Worm (Caenorhabditis elegans) whole organism, L3 larva: ENCODE measurements around the gene K06B4.15.

Source experiments
- R02D3.7 ChIP-seq: fragments of 150-350 bp; optimal IDR thresholded peaks from 2 replicates; lab custom pipeline; 2014; ENCODE audit warnings: missing biosample characterization, missing genetic modification characterization
- ceh-82 ChIP-seq: fragments of 150-350 bp; optimal IDR thresholded peaks from 2 replicates; lab custom pipeline; 2014; ENCODE audit warnings: missing biosample characterization, missing genetic modification characterization
- daf-12 ChIP-seq: fragments of 150-350 bp; optimal IDR thresholded peaks from 2 replicates; lab custom pipeline; 2014; ENCODE audit warnings: missing biosample characterization, missing genetic modification reagents, missing genetic modification characterization
- elt-2 ChIP-seq: sonication (generic microtip); optimal IDR thresholded peaks from 2 replicates; lab custom pipeline; 2016; ENCODE audit warnings: missing genetic modification reagents, mild to moderate bottlenecking, missing genetic modification characterization, missing compliant biosample characterization
- elt-3 ChIP-seq, 3 experiments: fragments of 150-350 bp in 1 of 3; sonication (generic microtip) in 2 of 3; optimal IDR thresholded peaks; 2 replicates in 2 of 3; 4 replicates in 1 of 3; lab custom pipeline; 2014 to 2017; ENCODE audit warnings: missing biosample characterization in 3 of 3, missing genetic modification characterization in 3 of 3
- eor-1 ChIP-seq, 2 experiments: fragments of 150-350 bp; optimal IDR thresholded peaks; 2 replicates each; lab custom pipeline; 2014 to 2018; ENCODE audit warnings: missing biosample characterization in 2 of 2, missing genetic modification characterization in 2 of 2
- hmg-11 ChIP-seq: sonication (generic microtip); optimal IDR thresholded peaks from 2 replicates; lab custom pipeline; 2016; ENCODE audit warnings: missing genetic modification characterization, missing compliant biosample characterization
- lsy-12 ChIP-seq: sonication (generic microtip); optimal IDR thresholded peaks from 2 replicates; lab custom pipeline; 2016; ENCODE audit warnings: mild to moderate bottlenecking, missing genetic modification characterization, missing compliant biosample characterization
- mdl-1 ChIP-seq: fragments of 150-350 bp; optimal IDR thresholded peaks from 2 replicates; lab custom pipeline; 2014; ENCODE audit warnings: missing biosample characterization, missing genetic modification characterization
- mml-1 ChIP-seq: fragments of 150-350 bp; sonication (generic microtip); optimal IDR thresholded peaks from 3 replicates; lab custom pipeline; 2014; ENCODE audit warnings: missing biosample characterization, missing genetic modification characterization
- nfya-1 ChIP-seq: sonication (generic microtip); optimal IDR thresholded peaks from 2 replicates; lab custom pipeline; 2017; ENCODE audit warnings: missing genetic modification characterization, mild to moderate bottlenecking, missing compliant biosample characterization, antibody characterized with exemption, moderate library complexity; ENCODE audit not compliant: insufficient read depth
- nhr-11 ChIP-seq: fragments of 150-350 bp; optimal IDR thresholded peaks from 2 replicates; lab custom pipeline; 2014; ENCODE audit warnings: missing biosample characterization, missing genetic modification characterization
- nhr-12 ChIP-seq: fragments of 150-350 bp; optimal IDR thresholded peaks from 2 replicates; lab custom pipeline; 2014; ENCODE audit warnings: missing biosample characterization, missing genetic modification characterization
- nhr-23 ChIP-seq: fragments of 150-350 bp; optimal IDR thresholded peaks from 2 replicates; lab custom pipeline; 2014; ENCODE audit warnings: missing biosample characterization, missing genetic modification reagents, missing genetic modification characterization
- nhr-25 ChIP-seq: sonication (generic microtip); optimal IDR thresholded peaks from 2 replicates; lab custom pipeline; 2017; ENCODE audit warnings: missing biosample characterization, missing genetic modification characterization
- nhr-67 ChIP-seq: fragments of 150-350 bp; optimal IDR thresholded peaks from 2 replicates; lab custom pipeline; 2014; ENCODE audit warnings: missing biosample characterization, missing genetic modification characterization
- nhr-76 ChIP-seq: fragments of 150-350 bp; sonication (generic microtip); optimal IDR thresholded peaks from 5 replicates; lab custom pipeline; 2014; ENCODE audit warnings: missing biosample characterization, missing genetic modification characterization
- nhr-77 ChIP-seq: fragments of 150-350 bp; optimal IDR thresholded peaks from 2 replicates; lab custom pipeline; 2014; ENCODE audit warnings: missing biosample characterization, missing genetic modification characterization
- pqm-1 ChIP-seq: fragments of 150-350 bp; optimal IDR thresholded peaks from 2 replicates; lab custom pipeline; 2017; ENCODE audit warnings: missing biosample characterization, missing genetic modification characterization, inconsistent platforms
- sea-2 ChIP-seq: fragments of 150-350 bp; sonication (generic microtip); optimal IDR thresholded peaks from 4 replicates; lab custom pipeline; 2014; ENCODE audit warnings: missing biosample characterization, missing genetic modification reagents, missing genetic modification characterization
- skn-1 ChIP-seq: fragments of 150-350 bp; optimal IDR thresholded peaks from 2 replicates; lab custom pipeline; 2014; ENCODE audit warnings: missing biosample characterization, missing genetic modification characterization
- snpc-4 ChIP-seq: fragments of 150-350 bp; optimal IDR thresholded peaks from 2 replicates; lab custom pipeline; 2014; ENCODE audit warnings: missing biosample characterization, missing genetic modification characterization
- tbx-2 ChIP-seq: sonication (generic microtip); optimal IDR thresholded peaks from 2 replicates; lab custom pipeline; 2016; ENCODE audit warnings: mild to moderate bottlenecking, missing genetic modification characterization, missing compliant biosample characterization
- unc-39 ChIP-seq: sonication (generic microtip); optimal IDR thresholded peaks from 4 replicates; lab custom pipeline; 2017; ENCODE audit warnings: missing biosample characterization, missing genetic modification characterization
- unc-62 ChIP-seq: fragments of 150-350 bp; sonication (generic microtip); optimal IDR thresholded peaks from 4 replicates; lab custom pipeline; 2014; ENCODE audit warnings: missing biosample characterization, missing genetic modification reagents, missing genetic modification characterization
- zag-1 ChIP-seq: fragments of 150-350 bp; optimal IDR thresholded peaks from 2 replicates; lab custom pipeline; 2014; ENCODE audit warnings: missing biosample characterization, missing genetic modification characterization
- ztf-11 ChIP-seq: fragments of 150-350 bp; optimal IDR thresholded peaks from 2 replicates; lab custom pipeline; 2014; ENCODE audit warnings: missing biosample characterization, missing genetic modification characterization
- ztf-4 ChIP-seq: fragments of 150-350 bp; optimal IDR thresholded peaks from 2 replicates; lab custom pipeline; 2014; ENCODE audit warnings: missing biosample characterization, missing genetic modification characterization

Gene K06B4.15

ce11 chrV:15699799-15700198 is 29.6 kb downstream of the K06B4.15 start, which contains the start of gene nhr-199:
Gene nhr-199, minus strand, starts transcription at chrV:15699899.
- TF ChIP-seq nhr-76 (tag; lab: Kevin White, UChicago) (no peak), eor-1 (tag; optimal IDR thresholded peaks at IDR 0.05; lab: Kevin White, UChicago) (no peak), nfya-1 (tag; lab: Kevin White, UChicago) (no peak)

DNA sequence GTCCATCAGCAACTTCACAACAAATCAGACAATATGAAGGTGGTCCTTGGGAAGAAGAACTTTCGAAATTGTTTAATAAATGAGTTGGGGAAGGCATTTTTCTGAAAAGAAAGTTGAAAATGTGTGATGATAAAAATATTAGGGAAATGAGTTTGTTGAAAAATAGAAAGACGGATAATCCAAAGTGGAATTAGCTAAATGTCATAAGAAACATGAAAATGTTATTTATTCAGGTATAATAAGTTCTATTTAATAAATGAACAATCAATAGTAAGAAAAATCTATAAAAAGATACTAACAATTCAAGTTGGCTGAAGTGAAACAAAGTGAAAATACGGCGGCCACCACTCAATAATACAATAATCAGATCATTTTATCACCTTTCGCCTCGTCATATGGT is 32.0 kb downstream of the K06B4.15 start, which contains the start of gene nhr-53:
TSS of gene nhr-53 (minus strand) at position 101 of the 400 bp plus-strand sequence.
- TF ChIP-seq nhr-23 (tag; lab: Kevin White, UChicago) (no peak), R02D3.7 (no peak), snpc-4 (tag; lab: Kevin White, UChicago) (no peak), ceh-82 (tag; lab: Kevin White, UChicago) (no peak)

DNA sequence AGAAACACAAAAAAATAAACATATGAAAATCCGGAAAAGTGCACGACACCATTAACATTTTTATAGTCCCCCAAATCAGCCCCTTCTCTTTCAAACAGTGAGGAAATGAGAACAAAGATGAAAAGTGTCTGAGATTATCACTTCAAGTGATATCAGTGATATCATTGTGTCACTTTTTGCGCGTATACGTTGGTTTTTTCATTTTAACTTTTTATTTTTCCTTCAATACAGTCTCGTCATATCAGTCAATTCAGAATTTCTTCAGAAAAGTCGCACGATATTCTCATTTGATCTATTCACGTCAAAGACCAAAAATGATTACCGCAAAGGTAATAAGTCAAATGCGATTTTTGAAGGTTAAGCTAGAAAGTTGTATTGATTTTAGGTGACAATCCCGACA is 34.5 kb downstream of the K06B4.15 start, which contains the start of gene twk-34:
TSS of gene twk-34 (plus strand) at position 216 of the 400 bp plus-strand sequence.
- TF ChIP-seq ztf-4 (tag; lab: Kevin White, UChicago) (no peak), elt-3 (tag; optimal IDR thresholded peaks at IDR 0.05; lab: Kevin White, UChicago) (peak in 1 of 3 experiments; percentile 52), zag-1 (no peak), mdl-1 (tag; lab: Kevin White, UChicago) (no peak), nhr-67 (no peak)

DNA sequence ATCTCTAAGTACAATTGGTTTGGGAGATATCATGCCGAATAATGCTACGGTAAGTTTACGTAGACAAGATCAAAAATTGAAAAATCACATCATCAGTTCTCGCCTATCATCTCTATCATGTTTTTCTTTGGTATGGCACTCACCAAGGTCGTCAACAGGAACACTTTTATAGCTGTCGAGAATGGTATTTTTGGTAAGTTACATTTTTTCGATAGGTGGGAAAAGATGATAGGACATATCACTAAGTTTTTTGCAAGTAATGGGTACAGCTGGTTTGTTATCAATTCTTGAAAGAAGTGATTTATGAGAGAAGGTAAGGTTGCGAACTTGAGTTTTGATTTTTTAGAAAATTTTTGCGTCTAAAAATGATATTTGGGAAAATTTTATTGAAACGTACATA is 37.7 kb downstream of the K06B4.15 start:
- no peak for TF ChIP-seq elt-2 (tag; lab: Kevin White, UChicago)
- no peak for TF ChIP-seq ztf-11
- TF ChIP-seq ztf-4 (tag; lab: Kevin White, UChicago), result no peak
- TF ChIP-seq daf-12 (tag; lab: Kevin White, UChicago), result no peak
- TF ChIP-seq nhr-11 (tag; lab: Kevin White, UChicago), result no peak
- TF ChIP-seq elt-3 (tag; optimal IDR thresholded peaks at IDR 0.05; lab: Kevin White, UChicago), result peak in 2 of 3 experiments; percentile 17 to 74
- no peak for TF ChIP-seq mdl-1 (tag; lab: Kevin White, UChicago)
- no peak for TF ChIP-seq nhr-77 (tag; lab: Kevin White, UChicago)
- no peak for TF ChIP-seq nhr-12
- no peak for TF ChIP-seq tbx-2 (tag; lab: Kevin White, UChicago)
- peak; percentile 24 for TF ChIP-seq nhr-25 (tag; lab: Kevin White, UChicago)
- no peak for TF ChIP-seq lsy-12 (tag; lab: Kevin White, UChicago)
- no peak for TF ChIP-seq sea-2 (GFP tag; lab: Kevin White, UChicago)
- no peak for TF ChIP-seq nhr-23 (tag; lab: Kevin White, UChicago)
- TF ChIP-seq, all 47 proteins: peak for 2

DNA sequence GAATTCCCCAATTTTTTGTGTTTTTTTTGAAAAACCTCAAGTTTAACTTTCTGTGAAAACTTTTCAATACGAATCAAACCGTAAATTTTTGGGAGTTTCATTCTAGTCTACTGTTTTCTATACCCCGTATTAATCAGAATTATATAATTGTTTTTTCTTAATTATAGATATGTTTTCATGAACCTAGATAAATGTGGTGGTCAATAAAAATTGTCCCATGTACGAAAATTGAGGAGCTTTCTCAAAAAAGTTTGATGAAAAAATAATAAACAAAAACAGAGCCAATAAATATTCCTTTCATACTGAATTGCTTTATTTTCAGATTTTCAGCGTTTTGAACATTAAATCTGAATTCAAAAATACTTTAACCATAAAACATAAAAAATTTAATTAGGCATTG is 40.2 kb downstream of the K06B4.15 start, which contains the start of gene Y6E2A.1:
TSS of gene Y6E2A.1 (minus strand) at position 101 of the 400 bp plus-strand sequence.
- no peak for TF ChIP-seq ztf-11
- no peak for TF ChIP-seq snpc-4 (tag; lab: Kevin White, UChicago)
- TF ChIP-seq skn-1 (tag; lab: Kevin White, UChicago), result no peak
- TF ChIP-seq unc-62 (GFP tag; lab: Kevin White, UChicago), result no peak
- no peak for TF ChIP-seq hmg-11 (tag; lab: Kevin White, UChicago)
- no peak for TF ChIP-seq mdl-1 (tag; lab: Kevin White, UChicago)
- TF ChIP-seq elt-2 (tag; lab: Kevin White, UChicago), result no peak

ce11 chrV:15711898-15712297 is 41.7 kb downstream of the K06B4.15 start, which contains the start of gene str-101:
Gene str-101, minus strand, starts transcription at chrV:15711998.
- TF ChIP-seq unc-39 (tag; lab: Kevin White, UChicago) (no peak), mml-1 (tag; lab: Kevin White, UChicago) (no peak), zag-1 (no peak)

DNA sequence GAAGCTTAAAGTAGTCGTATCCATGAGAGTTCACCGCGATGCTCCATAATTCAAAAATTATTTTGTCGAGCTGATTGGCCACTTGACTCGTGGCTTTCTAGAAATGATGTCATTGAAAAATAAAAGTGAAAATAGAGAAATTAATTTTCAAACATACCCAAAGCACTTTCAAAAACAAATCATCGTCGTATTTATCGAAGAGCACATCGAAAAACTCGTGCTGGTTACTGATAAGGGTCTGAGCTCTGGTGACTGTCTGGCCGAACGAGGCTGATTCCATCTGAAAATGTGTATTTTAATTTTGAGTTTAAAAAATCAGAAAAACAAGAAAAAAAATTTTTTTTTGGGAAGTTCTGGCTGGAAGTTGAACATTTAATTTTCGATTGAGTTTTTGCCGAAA is 42.1 kb downstream of the K06B4.15 start:
- no peak for TF ChIP-seq sea-2 (GFP tag; lab: Kevin White, UChicago)
- TF ChIP-seq pqm-1 (tag; lab: Kevin White, UChicago), result peak; percentile 34
- peak; percentile 11 for TF ChIP-seq elt-2 (tag; lab: Kevin White, UChicago)
